Worm (Caenorhabditis elegans): ENCODE data around the gene Y51B9A.7.

- no peak for TF ChIP-seq him-1 (tag; optimal IDR thresholded peaks at IDR 0.05)
- no peak for TF ChIP-seq W03F9.2 (tag; optimal IDR thresholded peaks at IDR 0.05)
- no peak for TF ChIP-seq dao-5 (tag; optimal IDR thresholded peaks at IDR 0.05)
Observed at ce11 chrII:9407020-9407419, 7.2 kb downstream of the Y51B9A.7 start, which contains the start of gene mpz-6.
